Fruit fly (Drosophila melanogaster): ENCODE results near the gene Fer1HCH.
A peak's percentile ranks its signal among the peaks of the same experiment; 100 is the strongest.

The Fer1HCH gene

DNA sequence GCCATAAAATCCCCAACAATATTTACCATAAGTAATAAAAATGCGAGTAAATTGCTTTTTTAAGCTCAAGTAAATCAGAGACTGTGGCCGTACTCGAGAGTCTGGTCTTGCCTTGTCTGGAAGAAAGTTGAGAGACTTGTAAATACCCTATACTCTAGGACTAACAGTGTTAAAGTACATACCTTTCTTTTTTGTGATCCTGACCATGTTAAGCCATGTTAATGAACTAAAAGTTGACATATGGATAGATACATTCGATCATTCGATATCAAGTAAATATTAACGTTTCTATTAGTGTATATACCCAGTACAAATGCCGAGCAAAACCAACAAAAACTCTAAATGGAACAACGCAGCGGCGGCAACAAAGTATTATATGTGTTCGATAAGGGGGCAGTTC is 51.9 kb downstream of the Fer1HCH start (continued):
- TF ChIP-seq unc-4 (GFP tag; IDR thresholded peaks at IDR 0.05; ENCODE audit: partially characterized antibody) (no peak), Dek (tag; optimal IDR thresholded peaks at IDR 0.05) (no peak), Opbp (GFP tag; IDR thresholded peaks at IDR 0.05; ENCODE audit: partially characterized antibody) (no peak), CG4854 (GFP tag; optimal IDR thresholded peaks at IDR 0.05) (no peak), tna (GFP tag; IDR thresholded peaks at IDR 0.05; ENCODE audit: partially characterized antibody) (no peak), CG6791 (GFP tag; IDR thresholded peaks at IDR 0.05; ENCODE audit: partially characterized antibody) (no peak), org-1 (GFP tag; optimal IDR thresholded peaks at IDR 0.05) (no peak), CG17612 (GFP tag; IDR thresholded peaks at IDR 0.05) (no peak), Rfx (GFP tag; IDR thresholded peaks at IDR 0.05) (no peak), lab (GFP tag; optimal IDR thresholded peaks at IDR 0.05) (peak; percentile 69), CG5245 (GFP tag; optimal IDR thresholded peaks at IDR 0.05) (peak; percentile 16), jumu (GFP tag; optimal IDR thresholded peaks at IDR 0.05) (no peak), YL-1 (GFP tag; optimal IDR thresholded peaks at IDR 0.05) (no peak), fd102C (GFP tag; optimal IDR thresholded peaks at IDR 0.05) (no peak), Sry-δ (GFP tag; optimal IDR thresholded peaks at IDR 0.05) (peak; percentile 10), Doc3 (GFP tag; IDR thresholded peaks at IDR 0.05; ENCODE audit: partially characterized antibody) (no peak), Max (GFP tag; optimal IDR thresholded peaks at IDR 0.05) (peak; percentile 8), MTF-1 (GFP tag; optimal IDR thresholded peaks at IDR 0.05; ENCODE audit: borderline replicate concordance) (no peak), Hr78 (GFP tag; optimal IDR thresholded peaks at IDR 0.05) (no peak), emc (GFP tag; optimal IDR thresholded peaks at IDR 0.05) (no peak), bcd (GFP tag; optimal IDR thresholded peaks at IDR 0.05) (peak; percentile 35), Tbp (GFP tag; optimal IDR thresholded peaks at IDR 0.05) (no peak), CG10462 (GFP tag; optimal IDR thresholded peaks at IDR 0.05) (no peak), tx (GFP tag; optimal IDR thresholded peaks at IDR 0.05) (no peak), gt (GFP tag; IDR thresholded peaks at IDR 0.05) (no peak), Bteb2 (GFP tag; optimal IDR thresholded peaks at IDR 0.05) (no peak), Trl (optimal IDR thresholded peaks at IDR 0.05) (no peak), Trl (GFP tag; optimal IDR thresholded peaks at IDR 0.05) (no peak), CG18619 (GFP tag; optimal IDR thresholded peaks at IDR 0.05) (no peak), PHDP (tag; optimal IDR thresholded peaks at IDR 0.05) (peak; percentile 44), CG17829 (tag; optimal IDR thresholded peaks at IDR 0.05) (peak; percentile 15), Awh (GFP tag; IDR thresholded peaks at IDR 0.05) (0 out of 2 replicates have a peak, but pooled peaks have one; percentile 21), fd96Cb (tag; optimal IDR thresholded peaks at IDR 0.05) (peak; percentile 49), jigr1 (GFP tag; IDR thresholded peaks at IDR 0.05) (no peak), pfk (GFP tag; optimal IDR thresholded peaks at IDR 0.05) (no peak), Adf1 (GFP tag; IDR thresholded peaks at IDR 0.05) (no peak), kah (GFP tag; optimal IDR thresholded peaks at IDR 0.05) (no peak), CG15479 (GFP tag; optimal IDR thresholded peaks at IDR 0.05) (no peak), ATbp (GFP tag; optimal IDR thresholded peaks at IDR 0.05) (no peak), ci (GFP tag; IDR thresholded peaks at IDR 0.05) (no peak), trh (GFP tag; optimal IDR thresholded peaks at IDR 0.05) (no peak), CG4282 (GFP tag; optimal IDR thresholded peaks at IDR 0.05) (no peak), CG18262 (tag; optimal IDR thresholded peaks at IDR 0.05) (peak; percentile 53), CG8089 (GFP tag; optimal IDR thresholded peaks at IDR 0.05) (no peak), Lim3 (GFP tag; IDR thresholded peaks at IDR 0.05) (no peak), bab2 (GFP tag; optimal IDR thresholded peaks at IDR 0.05) (peak; percentile 44), klu (GFP tag; IDR thresholded peaks at IDR 0.05) (no peak), Fer2 (tag; optimal IDR thresholded peaks at IDR 0.05) (no peak), Bgb (GFP tag; IDR thresholded peaks at IDR 0.05; ENCODE audit: partially characterized antibody) (no peak), B-H1 (GFP tag; IDR thresholded peaks at IDR 0.05) (no peak), D19B (GFP tag; optimal IDR thresholded peaks at IDR 0.05) (peak; percentile 83), ERR (GFP tag; optimal IDR thresholded peaks at IDR 0.05) (no peak)
